Worm (Caenorhabditis elegans): ENCODE results near the gene klf-2.

ce11 chrV:20716267-20716666, 30.8 kb downstream of the klf-2 start:
- TF ChIP-seq ztf-11 (tag; optimal IDR thresholded peaks at IDR 0.05) (no peak), snpc-4 (tag; optimal IDR thresholded peaks at IDR 0.05) (no peak), fkh-10 (GFP tag; optimal IDR thresholded peaks at IDR 0.05) (no peak), egl-27 (tag; optimal IDR thresholded peaks at IDR 0.05) (no peak), unc-39 (tag; optimal IDR thresholded peaks at IDR 0.05) (no peak)
